In the genomic region with DNA sequence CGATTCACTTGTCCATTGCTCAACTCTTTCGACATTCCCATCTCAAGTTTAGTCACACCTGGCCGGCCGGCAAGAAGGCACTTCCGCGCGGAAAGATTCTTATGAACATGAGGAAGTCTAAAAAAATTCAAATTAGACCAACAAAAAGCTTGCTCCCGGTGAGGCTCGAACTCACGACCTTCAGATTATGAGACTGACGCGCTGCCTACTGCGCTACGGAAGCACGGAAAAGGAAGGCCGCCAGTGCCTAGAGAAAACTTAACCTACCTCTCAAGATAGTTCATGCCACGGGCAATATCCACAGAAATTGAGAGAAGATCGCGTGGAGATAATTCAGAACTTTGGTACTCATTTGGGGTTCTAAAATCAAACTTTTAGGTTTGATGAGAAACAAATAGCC, we compare ENCODE assay signal across 1 worm cellular context.
TF ChIP-seq lines count a peak whose summit lies in the region.

No protein-coding gene starts in this region.

TF ChIP-seq in whole organism, L4 larva, 104 proteins besides CTCF, POLR2A, EP300 and RAD21 (continued from another document):
- TF ChIP-seq tra-1 (GFP tag; IDR thresholded peaks at IDR 0.05; lab: Robert Waterston, UW) (0 out of 2 replicates have a peak, but pooled peaks have one; percentile 54), lin-39 (tag; optimal IDR thresholded peaks at IDR 0.05; lab: Kevin White, UChicago) (no peak), mes-2 (tag; optimal IDR thresholded peaks at IDR 0.05; lab: Kevin White, UChicago; ENCODE audit: poor library complexity, severe bottlenecking) (peak; percentile 64), duxl-1 (tag; optimal IDR thresholded peaks at IDR 0.05; lab: Kevin White, UChicago; ENCODE audit: poor library complexity) (peak; percentile 6), pha-4 (GFP tag; IDR thresholded peaks at IDR 0.05; lab: Robert Waterston, UW) (no peak), pha-4 (tag; optimal IDR thresholded peaks at IDR 0.05; lab: Kevin White, UChicago) (no peak), ZK546.5 (tag; optimal IDR thresholded peaks at IDR 0.05; lab: Kevin White, UChicago) (no peak), daf-8 (GFP tag; IDR thresholded peaks at IDR 0.05; lab: Robert Waterston, UW) (no peak), madf-9 (GFP tag; conservative IDR thresholded peaks at IDR 0.05; lab: Robert Waterston, UW) (0 out of 2 replicates have a peak, but pooled peaks have one; percentile 35), unc-62 (GFP tag; optimal IDR thresholded peaks at IDR 0.05 in 1 of 2; lab: Kevin White, UChicago) (no peak), unc-62 (tag; optimal IDR thresholded peaks at IDR 0.05; lab: Kevin White, UChicago) (no peak), snpc-4 (tag; optimal IDR thresholded peaks at IDR 0.05; lab: Kevin White, UChicago) (peak; percentile 55), Y5F2A.4 (GFP tag; optimal IDR thresholded peaks at IDR 0.05; lab: Kevin White, UChicago) (no peak), tag-97 (GFP tag; IDR thresholded peaks at IDR 0.05; lab: Robert Waterston, UW) (no peak), ztf-11 (tag; optimal IDR thresholded peaks at IDR 0.05; lab: Kevin White, UChicago) (no peak), snpc-1.2 (GFP tag; IDR thresholded peaks at IDR 0.05; lab: Robert Waterston, UW) (peak; percentile 32; the same call in 1 of the 2 replicates), mep-1 (tag; optimal IDR thresholded peaks at IDR 0.05; lab: Kevin White, UChicago) (no peak), madf-5 (GFP tag; IDR thresholded peaks at IDR 0.05; lab: Robert Waterston, UW) (0 out of 4 replicates have a peak, but pooled peaks have one; percentile 38), arid-1 (GFP tag; conservative IDR thresholded peaks at IDR 0.05; lab: Robert Waterston, UW) (no peak), lin-15B (tag; optimal IDR thresholded peaks at IDR 0.05; lab: Kevin White, UChicago) (no peak), hlh-30 (tag; optimal IDR thresholded peaks at IDR 0.05; lab: Kevin White, UChicago; ENCODE audit: insufficient read depth) (peak; percentile 0), rbr-2 (tag; optimal IDR thresholded peaks at IDR 0.05; lab: Kevin White, UChicago) (no peak), R02D3.7 (tag; optimal IDR thresholded peaks at IDR 0.05; lab: Kevin White, UChicago) (no peak), F44E2.7 (GFP tag; IDR thresholded peaks at IDR 0.05; lab: Robert Waterston, UW) (no peak), zfp-2 (tag; optimal IDR thresholded peaks at IDR 0.05; lab: Kevin White, UChicago) (no peak), dve-1 (tag; optimal IDR thresholded peaks at IDR 0.05; lab: Kevin White, UChicago; ENCODE audit: insufficient read depth) (no peak), F49E8.2 (tag; optimal IDR thresholded peaks at IDR 0.05; lab: Kevin White, UChicago; ENCODE audit: borderline replicate concordance) (no peak), lin-38 (GFP tag; IDR thresholded peaks at IDR 0.05; lab: Robert Waterston, UW) (no peak), unc-130 (GFP tag; optimal IDR thresholded peaks at IDR 0.05; lab: Kevin White, UChicago) (no peak), unc-39 (tag; optimal IDR thresholded peaks at IDR 0.05; lab: Kevin White, UChicago) (no peak), zfp-3 (GFP tag; conservative IDR thresholded peaks at IDR 0.05; lab: Robert Waterston, UW) (no peak), ceh-28 (tag; optimal IDR thresholded peaks at IDR 0.05; lab: Kevin White, UChicago) (no peak), nhr-28 (tag; optimal IDR thresholded peaks at IDR 0.05; lab: Kevin White, UChicago) (no peak), F26F4.8 (GFP tag; conservative IDR thresholded peaks at IDR 0.05; lab: Robert Waterston, UW) (0 out of 2 replicates have a peak, but pooled peaks have one; percentile 21), lim-7 (GFP tag; IDR thresholded peaks at IDR 0.05; lab: Robert Waterston, UW) (peak; percentile 77), zip-11 (GFP tag; IDR thresholded peaks at IDR 0.05; lab: Robert Waterston, UW) (no peak), lir-3 (tag; optimal IDR thresholded peaks at IDR 0.05; lab: Kevin White, UChicago) (no peak), nhr-76 (tag; optimal IDR thresholded peaks at IDR 0.05; lab: Kevin White, UChicago) (no peak), hif-1 (tag; optimal IDR thresholded peaks at IDR 0.05; lab: Kevin White, UChicago) (no peak), mxl-3 (GFP tag; optimal IDR thresholded peaks at IDR 0.05; lab: Kevin White, UChicago) (peak; percentile 18), zag-1 (tag; optimal IDR thresholded peaks at IDR 0.05; lab: Kevin White, UChicago) (no peak), nhr-111 (GFP tag; optimal IDR thresholded peaks at IDR 0.05; lab: Kevin White, UChicago) (no peak), nhr-11 (tag; optimal IDR thresholded peaks at IDR 0.05; lab: Kevin White, UChicago) (no peak), egl-43 (GFP tag; IDR thresholded peaks at IDR 0.05; lab: Robert Waterston, UW) (peak; percentile 75), php-3 (GFP tag; IDR thresholded peaks at IDR 0.05; lab: Robert Waterston, UW) (no peak), mxl-2 (GFP tag; conservative IDR thresholded peaks at IDR 0.05; lab: Robert Waterston, UW) (no peak), Y48G9A.11 (GFP tag; IDR thresholded peaks at IDR 0.05; lab: Robert Waterston, UW) (no peak), nhr-42 (GFP tag; IDR thresholded peaks at IDR 0.05; lab: Robert Waterston, UW) (no peak), fos-1 (tag; optimal IDR thresholded peaks at IDR 0.05; lab: Kevin White, UChicago) (no peak), lin-13 (GFP tag; optimal IDR thresholded peaks at IDR 0.05; lab: Kevin White, UChicago) (no peak), nhr-102 (tag; optimal IDR thresholded peaks at IDR 0.05; lab: Kevin White, UChicago) (no peak)
